Fruit fly (Drosophila melanogaster) whole organism, embryonic: ENCODE data around the gene brat.

Source experiments
- CG14667 ChIP-seq: fragments of 200-800 bp; sonication (Bioruptor generic); IDR thresholded peaks from 2 replicates; pipeline ENCODE4 v1.3.6; 2022; ENCODE audit warnings: missing biosample characterization, missing genetic modification characterization
- Hsf ChIP-seq: fragments of 200-800 bp; sonication (Bioruptor generic); optimal IDR thresholded peaks from 3 replicates; lab custom pipeline; 2016; ENCODE audit warnings: missing biosample characterization, missing genetic modification characterization
- p53 ChIP-seq: fragments of 200-800 bp; sonication (Bioruptor generic); optimal IDR thresholded peaks from 2 replicates; lab custom pipeline; 2016; ENCODE audit warnings: missing biosample characterization, missing genetic modification characterization
- stc ChIP-seq: fragments of 200-800 bp; sonication (Bioruptor generic); IDR thresholded peaks from 2 replicates; pipeline ENCODE4 v1.3.6; 2022; ENCODE audit warnings: missing biosample characterization, missing genetic modification characterization
- tgo ChIP-seq: fragments of 200-800 bp; sonication (Bioruptor generic); IDR thresholded peaks from 3 replicates; pipeline ENCODE4 v1.3.6; 2022; ENCODE audit warnings: missing biosample characterization, missing genetic modification characterization
- zfh2 ChIP-seq: fragments of 200-800 bp; sonication (Bioruptor generic); optimal IDR thresholded peaks from 2 replicates; lab custom pipeline; 2016; ENCODE audit warnings: missing biosample characterization, missing genetic modification characterization

dm6 chr2L:19181153-19181892, 47.7 kb downstream of the brat start, which contains the start of gene CG17568:
- TF ChIP-seq Hsf (GFP tag; lab: Kevin White, UChicago) = no peak
- TF ChIP-seq tgo = no peak
- TF ChIP-seq CG14667 = no peak
- TF ChIP-seq stc (GFP tag; lab: Robert Waterston, UW) = no peak
- TF ChIP-seq p53 = no peak
- no peak for TF ChIP-seq zfh2 (GFP tag; lab: Kevin White, UChicago)
